Worm (Caenorhabditis elegans) whole organism, L4/young adult: ENCODE measurements around the gene ttll-12.

ENCODE experiments used
- W03F9.2 ChIP-seq: fragments of 150-350 bp; optimal IDR thresholded peaks from 2 replicates; lab custom pipeline; 2014; ENCODE audit warnings: missing biosample characterization, missing genetic modification characterization
- dao-5 ChIP-seq: sonication (generic microtip); optimal IDR thresholded peaks from 2 replicates; lab custom pipeline; 2016; ENCODE audit warnings: missing genotype, missing genetic modification characterization, moderate library complexity, missing compliant biosample characterization
- him-1 ChIP-seq: sonication (generic microtip); optimal IDR thresholded peaks from 2 replicates; lab custom pipeline; 2016; ENCODE audit warnings: missing genotype, missing genetic modification reagents, missing genetic modification characterization, missing compliant biosample characterization

ce11 chrII:9378174-9378573 lies 39.4 kb downstream of the ttll-12 start:
- no peak for TF ChIP-seq W03F9.2 (tag; lab: Kevin White, UChicago)
- TF ChIP-seq him-1 (tag; lab: Kevin White, UChicago) = no peak
- no peak for TF ChIP-seq dao-5 (tag; lab: Kevin White, UChicago)
